Fruit fly (Drosophila melanogaster): ENCODE results near the gene CG34376.

Gene CG34376

DNA sequence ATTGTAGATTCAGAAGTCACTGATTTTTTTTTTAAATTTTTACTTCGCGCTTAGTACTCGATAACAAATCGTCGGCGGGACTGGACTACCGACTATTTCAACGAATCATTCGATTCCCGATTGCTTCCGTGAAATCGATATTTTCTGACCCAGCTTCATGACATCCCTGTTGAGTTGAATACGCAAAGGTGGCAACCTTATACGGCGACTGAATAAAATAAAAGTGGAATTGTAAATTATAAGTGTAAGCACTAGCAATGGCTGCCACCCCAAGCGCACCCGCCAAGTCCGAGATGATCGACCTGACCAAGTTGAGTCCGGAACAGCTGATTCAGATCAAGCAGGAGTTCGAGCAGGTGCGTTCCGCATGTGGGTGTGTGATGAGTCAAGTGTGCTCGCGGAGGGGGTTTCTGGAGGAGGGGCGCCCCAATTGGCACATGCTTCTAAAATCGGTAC is 39.2 kb downstream of the CG34376 start, which contains the start of gene Pfdn5:
Gene Pfdn5, plus strand, starts transcription at position 3 of the 456 bp plus-strand sequence.
- TF ChIP-seq fru (GFP tag; optimal IDR thresholded peaks at IDR 0.05) = no peak
- no peak for TF ChIP-seq N (GFP tag; optimal IDR thresholded peaks at IDR 0.05)
- TF ChIP-seq Hr83 (GFP tag; optimal IDR thresholded peaks at IDR 0.05; ENCODE audit: poor library complexity, severe bottlenecking) = no peak
- peak; percentile 7 for TF ChIP-seq Dif (GFP tag; optimal IDR thresholded peaks at IDR 0.05; ENCODE audit: partially characterized antibody)
- TF ChIP-seq psq (GFP tag; optimal IDR thresholded peaks at IDR 0.05) = no peak
- TF ChIP-seq dmrt93B (GFP tag; optimal IDR thresholded peaks at IDR 0.05) = no peak
- no peak for TF ChIP-seq Hnf4 (GFP tag; optimal IDR thresholded peaks at IDR 0.05)
- TF ChIP-seq usp (GFP tag; optimal IDR thresholded peaks at IDR 0.05) = no peak
- no peak for TF ChIP-seq foxo (GFP tag; optimal IDR thresholded peaks at IDR 0.05)
- no peak for TF ChIP-seq br (GFP tag; optimal IDR thresholded peaks at IDR 0.05)
- TF ChIP-seq h (GFP tag; optimal IDR thresholded peaks at IDR 0.05) = no peak
- no peak for TF ChIP-seq dl (GFP tag; optimal IDR thresholded peaks at IDR 0.05; ENCODE audit: insufficient read depth in 1 of 2, partially characterized antibody in 2 of 2)
- no peak for TF ChIP-seq tai (GFP tag; optimal IDR thresholded peaks at IDR 0.05)
- no peak for TF ChIP-seq Dfd (GFP tag; optimal IDR thresholded peaks at IDR 0.05)
- TF ChIP-seq Hr78 (GFP tag; optimal IDR thresholded peaks at IDR 0.05) = no peak
- TF ChIP-seq Rel (GFP tag; optimal IDR thresholded peaks at IDR 0.05) = no peak
- peak; percentile 59 for TF ChIP-seq Rel (tag; optimal IDR thresholded peaks at IDR 0.05)
- TF ChIP-seq sage (GFP tag; optimal IDR thresholded peaks at IDR 0.05) = no peak
- peak; percentile 73 for TF ChIP-seq Jra (GFP tag; optimal IDR thresholded peaks at IDR 0.05)
- TF ChIP-seq dsf (GFP tag; optimal IDR thresholded peaks at IDR 0.05; ENCODE audit: borderline replicate concordance) = no peak

dm6 chr3R:22488855-22489254 is 41.0 kb downstream of the CG34376 start, which contains the start of gene CG5376:
TSS of gene CG5376 (minus strand) at chr3R:22488955.
- TF ChIP-seq br (GFP tag; optimal IDR thresholded peaks at IDR 0.05) (no peak), usp (GFP tag; optimal IDR thresholded peaks at IDR 0.05) (no peak), rgr (GFP tag; optimal IDR thresholded peaks at IDR 0.05) (no peak), h (GFP tag; optimal IDR thresholded peaks at IDR 0.05) (no peak), Dif (GFP tag; optimal IDR thresholded peaks at IDR 0.05; ENCODE audit: partially characterized antibody) (no peak), Vsx2 (GFP tag; optimal IDR thresholded peaks at IDR 0.05; ENCODE audit: partially characterized antibody) (no peak), brk (GFP tag; optimal IDR thresholded peaks at IDR 0.05) (no peak), GATAd (GFP tag; optimal IDR thresholded peaks at IDR 0.05) (no peak), CrebA (GFP tag; optimal IDR thresholded peaks at IDR 0.05; ENCODE audit: borderline replicate concordance) (no peak), HLH106 (tag; optimal IDR thresholded peaks at IDR 0.05) (no peak), N (GFP tag; optimal IDR thresholded peaks at IDR 0.05) (no peak), psq (GFP tag; optimal IDR thresholded peaks at IDR 0.05) (no peak)

dm6 chr3R:22491088-22491879 is 43.4 kb downstream of the CG34376 start, which contains the start of the genes CCT1 and tHMG1:
TSS of gene CCT1 (minus strand) at chr3R:22491439.
TSS of gene tHMG1 (plus strand) at chr3R:22491829.
- TF ChIP-seq Myc (optimal IDR thresholded peaks at IDR 0.05) (no peak), HLH106 (tag; optimal IDR thresholded peaks at IDR 0.05) (peak; percentile 3), Hr83 (GFP tag; optimal IDR thresholded peaks at IDR 0.05; ENCODE audit: poor library complexity, severe bottlenecking) (peak; percentile 40), sage (GFP tag; optimal IDR thresholded peaks at IDR 0.05) (peak; percentile 8), Mio (GFP tag; optimal IDR thresholded peaks at IDR 0.05) (no peak), h (GFP tag; optimal IDR thresholded peaks at IDR 0.05) (peak; percentile 32), Hr78 (GFP tag; optimal IDR thresholded peaks at IDR 0.05) (no peak), lola (GFP tag; optimal IDR thresholded peaks at IDR 0.05) (no peak), Jra (GFP tag; optimal IDR thresholded peaks at IDR 0.05) (peak; percentile 73), br (GFP tag; optimal IDR thresholded peaks at IDR 0.05) (no peak), Dif (GFP tag; optimal IDR thresholded peaks at IDR 0.05; ENCODE audit: partially characterized antibody) (no peak), CG9705 (GFP tag; optimal IDR thresholded peaks at IDR 0.05) (no peak)

DNA sequence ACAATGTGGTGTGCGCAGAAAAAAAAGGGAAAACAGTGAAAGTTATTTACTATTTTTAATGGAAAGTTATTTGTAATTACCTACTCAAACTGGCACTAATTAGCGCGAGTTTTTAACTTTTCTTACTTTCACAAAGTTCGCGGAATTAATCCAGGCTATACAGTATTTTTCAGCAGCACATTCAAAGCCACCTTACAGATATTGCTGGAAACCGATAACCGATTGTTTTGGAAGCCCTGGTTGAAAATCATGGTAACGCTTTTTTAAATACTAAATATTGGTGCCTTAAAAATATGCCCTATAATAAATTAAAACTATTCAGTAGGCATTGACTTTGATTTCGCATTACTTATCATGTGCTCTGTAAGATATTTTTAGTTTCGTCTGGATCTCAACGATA is 44.9 kb downstream of the CG34376 start, which contains the start of gene tHMG2:
Gene tHMG2, plus strand, starts transcription at position 187 of the 400 bp plus-strand sequence.
- TF ChIP-seq N (GFP tag; optimal IDR thresholded peaks at IDR 0.05) (no peak), Jra (GFP tag; optimal IDR thresholded peaks at IDR 0.05) (no peak), sage (GFP tag; optimal IDR thresholded peaks at IDR 0.05) (no peak), tai (GFP tag; optimal IDR thresholded peaks at IDR 0.05) (no peak)

Data from whole organism, wandering third instar larva.